Worm (Caenorhabditis elegans) whole organism, L4/young adult: Measurements from ENCODE around the gene nhr-51.
"Not testable (repeated sequence)": the region's sequence is repeated elsewhere in the genome, so short reads cannot be mapped to it uniquely, and the experiment has no call there.

Source experiments
- W03F9.2 ChIP-seq: fragments of 150-350 bp; optimal IDR thresholded peaks from 2 replicates; lab custom pipeline; 2014; ENCODE audit warnings: missing biosample characterization, missing genetic modification characterization
- dao-5 ChIP-seq: sonication (generic microtip); optimal IDR thresholded peaks from 2 replicates; lab custom pipeline; 2016; ENCODE audit warnings: missing genotype, missing genetic modification characterization, moderate library complexity, missing compliant biosample characterization
- him-1 ChIP-seq: sonication (generic microtip); optimal IDR thresholded peaks from 2 replicates; lab custom pipeline; 2016; ENCODE audit warnings: missing genotype, missing genetic modification reagents, missing genetic modification characterization, missing compliant biosample characterization

Gene nhr-51

ce11 chrV:15673707-15674106 lies at the start of gene nhr-51:
Gene nhr-51, plus strand, starts transcription at chrV:15674007.
- no peak for TF ChIP-seq dao-5 (tag; lab: Kevin White, UChicago)
- no peak for TF ChIP-seq him-1 (tag; lab: Kevin White, UChicago)
- TF ChIP-seq W03F9.2, result no peak

ce11 chrV:15625561-15625960 lies 48.2 kb upstream of the nhr-51 start, which contains the start of gene C55A1.11:
Gene C55A1.11, plus strand, starts transcription at chrV:15625861.
- TF ChIP-seq him-1 (tag; lab: Kevin White, UChicago) (no peak), W03F9.2 (no peak)

DNA sequence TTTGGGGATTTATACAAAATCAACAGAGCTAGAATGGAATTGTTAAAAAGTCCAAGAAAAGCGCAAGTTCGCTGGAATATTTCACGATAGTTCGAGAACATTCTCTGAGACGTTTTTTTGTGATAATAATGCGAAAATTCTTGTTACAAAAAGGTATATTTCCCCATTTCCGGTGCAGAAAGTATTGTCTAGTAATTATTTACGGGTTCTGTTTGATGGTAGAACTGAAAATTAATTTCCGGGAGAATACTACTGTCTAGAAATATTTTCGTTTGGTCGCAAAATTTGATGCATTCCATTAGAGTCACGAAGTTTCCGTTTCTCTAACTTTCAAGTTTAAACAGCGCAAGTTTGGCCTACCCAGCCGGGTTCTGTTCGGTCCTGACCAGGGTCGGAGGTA lies 44.3 kb upstream of the nhr-51 start, which contains the start of gene str-248:
str-248 (minus strand) TSS at position 101 of the 400 bp plus-strand sequence.
- no peak for TF ChIP-seq W03F9.2
- TF ChIP-seq him-1 (tag; lab: Kevin White, UChicago), result no peak
- no peak for TF ChIP-seq dao-5 (tag; lab: Kevin White, UChicago)

DNA sequence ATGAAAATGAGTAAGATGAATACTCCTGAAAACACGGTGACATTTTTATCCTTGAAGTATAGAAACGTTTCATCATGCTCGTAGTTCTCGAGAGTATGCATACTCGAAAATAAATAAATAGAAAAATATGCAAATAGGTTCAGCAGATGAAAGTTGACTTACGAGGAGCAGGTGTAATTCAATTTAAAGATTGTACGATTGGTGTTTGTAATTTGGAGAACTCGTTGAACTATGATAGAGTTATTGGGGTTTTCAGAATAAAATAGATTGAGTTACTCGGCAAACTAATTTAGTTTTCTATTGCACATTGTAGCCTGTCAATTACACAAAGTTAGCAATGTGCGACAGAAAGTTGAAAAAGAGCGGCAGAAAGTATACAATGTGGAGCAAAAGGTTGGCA lies 35.0 kb upstream of the nhr-51 start, which contains the start of gene srz-44:
srz-44 (minus strand) TSS at position 101 of the 400 bp plus-strand sequence.
- TF ChIP-seq him-1 (tag; lab: Kevin White, UChicago) (no peak), dao-5 (tag; lab: Kevin White, UChicago) (no peak), W03F9.2 (no peak)

DNA sequence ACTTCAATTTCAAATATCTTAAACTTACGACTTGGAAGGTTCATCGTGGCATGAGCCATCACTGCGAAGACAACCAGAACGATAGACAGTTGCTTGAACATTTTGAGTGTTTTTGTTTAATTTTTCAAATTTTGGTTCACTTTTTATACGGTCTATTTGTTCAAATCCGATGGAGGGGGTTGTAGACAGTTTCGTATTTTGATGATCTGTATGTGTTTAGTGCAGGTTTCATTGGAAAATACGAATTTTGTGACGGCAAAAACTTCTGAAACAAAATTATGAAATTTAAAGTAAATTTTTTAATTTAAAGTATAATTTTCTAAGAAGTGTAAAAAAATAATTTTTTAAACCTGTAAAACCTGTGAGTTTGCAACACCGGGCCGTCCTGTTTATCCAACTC lies 30.6 kb upstream of the nhr-51 start, which contains the start of gene C55A1.4:
C55A1.4 (minus strand) TSS at position 101 of the 400 bp plus-strand sequence.
- TF ChIP-seq him-1 (tag; lab: Kevin White, UChicago); dao-5 (tag; lab: Kevin White, UChicago); W03F9.2: not testable (repeated sequence)

DNA sequence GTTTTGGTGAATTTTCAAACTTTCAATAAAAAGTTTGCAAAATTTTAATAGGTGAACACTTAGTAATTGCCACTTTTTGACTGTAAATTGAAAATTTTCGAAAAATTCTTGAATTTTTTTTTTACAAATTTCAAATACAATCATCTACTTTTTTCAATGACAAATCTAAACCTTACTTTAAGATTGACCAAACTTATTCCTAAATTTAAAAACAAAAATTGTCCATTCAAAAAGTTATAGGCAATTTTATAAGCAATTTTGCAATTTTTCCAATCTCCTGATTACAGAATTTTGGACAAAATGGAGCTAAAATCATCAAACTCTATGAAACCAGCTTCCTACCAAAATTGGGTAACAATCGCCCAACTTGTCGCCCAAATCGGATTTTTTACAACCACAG lies 29.2 kb upstream of the nhr-51 start, which contains the start of gene str-23:
str-23 (plus strand) TSS at position 301 of the 400 bp plus-strand sequence.
- TF ChIP-seq W03F9.2, result no peak
- TF ChIP-seq dao-5 (tag; lab: Kevin White, UChicago), result no peak
- no peak for TF ChIP-seq him-1 (tag; lab: Kevin White, UChicago)

DNA sequence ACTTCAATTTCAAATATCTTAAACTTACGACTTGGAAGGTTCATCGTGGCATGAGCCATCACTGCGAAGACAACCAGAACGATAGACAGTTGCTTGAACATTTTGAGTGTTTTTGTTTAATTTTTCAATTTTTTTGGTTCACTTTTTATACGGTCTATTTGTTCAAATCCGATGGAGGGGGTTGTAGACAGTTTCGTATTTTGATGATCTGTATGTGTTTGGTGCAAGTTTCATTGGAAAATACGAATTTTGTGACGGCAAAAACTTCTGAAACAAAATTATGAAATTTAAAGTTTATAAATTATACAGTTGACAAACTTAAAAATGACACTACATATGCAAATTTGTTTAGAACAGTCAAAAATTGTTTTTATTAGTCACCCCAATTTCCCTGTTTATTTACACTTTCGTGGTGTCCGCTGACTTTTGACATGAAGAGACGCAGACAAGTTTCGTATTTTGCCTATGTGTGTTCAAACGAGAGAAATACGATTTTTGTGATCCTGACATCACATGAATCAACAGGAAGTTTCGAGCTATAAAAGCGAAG lies 26.2 kb upstream of the nhr-51 start, which contains the start of the genes C55A1.7 and C55A1.6:
C55A1.7 (minus strand) TSS at position 101 of the 550 bp plus-strand sequence.
C55A1.6 (plus strand) TSS at position 500 of the 550 bp plus-strand sequence.
- not testable (repeated sequence) for TF ChIP-seq dao-5 (tag; lab: Kevin White, UChicago); him-1 (tag; lab: Kevin White, UChicago); W03F9.2

- TF ChIP-seq dao-5 (tag; lab: Kevin White, UChicago) (no peak), W03F9.2 (no peak), him-1 (tag; lab: Kevin White, UChicago) (no peak)
These were observed 23.6 kb upstream of the nhr-51 start, which contains the start of gene sru-42 for ce11 chrV:15650167-15650566. Gene sru-42, plus strand, starts transcription at chrV:15650467.

DNA sequence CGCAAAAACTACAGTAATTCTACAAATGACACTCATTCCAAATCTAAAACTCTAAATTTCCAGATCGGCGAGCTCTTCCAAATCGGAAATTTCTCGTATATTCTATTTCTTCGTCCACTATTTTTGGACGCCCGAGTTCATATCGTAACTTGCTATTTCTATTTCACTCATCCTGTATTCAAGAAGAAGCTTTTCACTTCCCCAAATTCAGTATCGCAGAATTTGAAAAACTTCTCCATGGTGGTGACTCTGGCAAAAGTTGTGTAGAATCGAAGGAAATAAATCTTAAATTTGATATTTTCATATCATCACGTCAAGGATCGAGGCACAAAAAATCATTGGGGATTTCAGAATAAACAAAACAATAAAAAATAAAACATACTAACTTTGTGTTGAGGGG lies 21.7 kb upstream of the nhr-51 start:
- no peak for TF ChIP-seq him-1 (tag; lab: Kevin White, UChicago)
- no peak for TF ChIP-seq dao-5 (tag; lab: Kevin White, UChicago)
- TF ChIP-seq W03F9.2, result no peak

ce11 chrV:15654124-15654523 lies 19.7 kb upstream of the nhr-51 start, which contains the start of gene F53E4.2:
Gene F53E4.2, plus strand, starts transcription at chrV:15654424.
- TF ChIP-seq him-1 (tag; lab: Kevin White, UChicago) (no peak), W03F9.2 (no peak), dao-5 (tag; lab: Kevin White, UChicago) (no peak)

ce11 chrV:15658262-15659060 lies 15.3 kb upstream of the nhr-51 start:
- TF ChIP-seq him-1 (tag; lab: Kevin White, UChicago), result no peak
- no peak for TF ChIP-seq dao-5 (tag; lab: Kevin White, UChicago)
- TF ChIP-seq W03F9.2, result no peak

DNA sequence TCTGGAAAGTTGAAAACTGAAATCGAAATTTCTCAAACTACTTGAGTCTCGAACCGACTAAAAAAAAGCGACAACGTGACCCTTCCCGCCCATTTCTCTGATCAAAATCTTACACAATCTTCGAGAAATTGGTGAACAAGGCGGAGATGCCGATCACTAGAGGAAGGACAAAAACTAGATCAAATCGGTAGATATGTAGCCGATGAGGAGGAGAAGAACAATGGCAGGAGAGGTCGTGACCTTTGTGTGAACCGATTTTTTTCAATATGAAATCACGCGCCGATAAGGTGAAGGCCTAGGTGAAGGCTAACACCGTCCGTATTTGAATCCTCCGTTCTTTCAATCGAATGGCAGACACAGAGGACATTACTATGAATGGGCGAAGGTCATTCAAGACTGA lies 12.8 kb upstream of the nhr-51 start:
- no peak for TF ChIP-seq him-1 (tag; lab: Kevin White, UChicago)
- TF ChIP-seq dao-5 (tag; lab: Kevin White, UChicago), result no peak
- no peak for TF ChIP-seq W03F9.2

ce11 chrV:15661580-15661979 lies 12.2 kb upstream of the nhr-51 start:
- TF ChIP-seq dao-5 (tag; lab: Kevin White, UChicago), result no peak
- no peak for TF ChIP-seq him-1 (tag; lab: Kevin White, UChicago)
